Worm (Caenorhabditis elegans) whole organism, early embryonic: ENCODE results near the gene npp-24.

Experiments used
- B0310.2 ChIP-seq: sonication (generic microtip); optimal IDR thresholded peaks from 2 replicates; lab custom pipeline; 2016; ENCODE audit warnings: mild to moderate bottlenecking, missing genetic modification characterization, missing compliant biosample characterization
- ama-1 ChIP-seq: fragments of 150-350 bp; optimal IDR thresholded peaks from 2 replicates; lab custom pipeline; 2014
- flt-1 ChIP-seq: fragments of 200-800 bp; sonication (Bioruptor generic); IDR thresholded peaks from 2 replicates; pipeline ENCODE4 v1.3.6; 2022; ENCODE audit warnings: missing genetic modification characterization, missing compliant biosample characterization
- scrt-1 ChIP-seq: fragments of 200-800 bp; sonication (Bioruptor generic); IDR thresholded peaks from 2 replicates; pipeline ENCODE4 v1.3.6; 2022; ENCODE audit warnings: missing genetic modification characterization, missing compliant biosample characterization

DNA sequence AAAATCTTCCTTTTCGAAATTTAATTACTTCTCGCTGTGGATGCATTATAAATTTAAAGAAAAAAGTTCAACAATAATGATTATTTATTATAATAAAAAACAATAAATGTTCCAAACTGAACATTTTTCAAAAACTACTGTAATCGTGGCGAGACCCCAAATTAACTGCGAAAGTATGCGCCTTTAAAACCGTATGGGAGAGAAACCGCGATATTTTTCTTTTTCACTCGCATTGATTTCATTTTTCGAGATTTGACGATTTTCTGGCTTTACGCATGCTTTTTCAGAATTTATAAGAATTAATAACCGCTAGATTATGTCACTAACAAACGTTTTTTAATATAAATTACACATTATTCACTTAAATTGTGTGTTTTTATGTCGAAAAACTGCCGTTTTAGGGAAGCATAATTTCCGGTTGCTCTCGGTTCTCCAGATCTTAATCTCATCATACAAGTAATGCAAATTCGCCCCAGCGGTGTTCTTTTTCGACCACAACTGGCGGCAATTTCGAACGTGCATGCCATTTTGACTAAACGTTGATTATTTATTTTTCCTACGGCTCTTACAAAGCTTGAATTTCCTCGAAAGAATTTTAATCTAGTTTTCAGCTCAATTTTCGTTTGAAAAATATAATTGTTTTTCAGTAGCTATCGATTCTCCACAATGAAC, 4.5 kb upstream of the npp-24 start, which contains the start of gene F12A10.8:
- TF ChIP-seq flt-1 (GFP tag; lab: Robert Waterston, UW): no peak
- TF ChIP-seq ama-1 (lab: Kevin White, UChicago): no peak
- no peak for TF ChIP-seq B0310.2
- TF ChIP-seq scrt-1 (GFP tag; lab: Robert Waterston, UW): no peak
